Worm (Caenorhabditis elegans) whole organism, L3 larva: ENCODE results near the gene sshk-1.

Source experiments
- R02D3.7 ChIP-seq: fragments of 150-350 bp; optimal IDR thresholded peaks from 2 replicates; lab custom pipeline; 2014; ENCODE audit warnings: missing biosample characterization, missing genetic modification characterization
- ZK546.5 ChIP-seq: sonication (generic microtip); optimal IDR thresholded peaks from 2 replicates; lab custom pipeline; 2017; ENCODE audit warnings: missing biosample characterization, missing genetic modification characterization
- aly-2 ChIP-seq: fragments of 150-350 bp; optimal IDR thresholded peaks from 2 replicates; lab custom pipeline; 2014; ENCODE audit warnings: missing biosample characterization, missing genetic modification characterization
- ama-1 ChIP-seq: fragments of 150-350 bp; optimal IDR thresholded peaks from 2 replicates; lab custom pipeline; 2018
- ceh-16 ChIP-seq: sonication (generic microtip); optimal IDR thresholded peaks from 2 replicates; lab custom pipeline; 2017; ENCODE audit warnings: missing biosample characterization, missing genetic modification characterization
- ceh-28 ChIP-seq: fragments of 150-350 bp; optimal IDR thresholded peaks from 2 replicates; lab custom pipeline; 2014; ENCODE audit warnings: missing biosample characterization, missing genetic modification reagents, missing genetic modification characterization
- ceh-82 ChIP-seq: fragments of 150-350 bp; optimal IDR thresholded peaks from 2 replicates; lab custom pipeline; 2014; ENCODE audit warnings: missing biosample characterization, missing genetic modification characterization
- ceh-9 ChIP-seq: sonication (generic microtip); optimal IDR thresholded peaks from 2 replicates; lab custom pipeline; 2018; ENCODE audit warnings: missing biosample characterization, missing genetic modification characterization
- daf-12 ChIP-seq: fragments of 150-350 bp; optimal IDR thresholded peaks from 2 replicates; lab custom pipeline; 2014; ENCODE audit warnings: missing biosample characterization, missing genetic modification reagents, missing genetic modification characterization
- egl-27 ChIP-seq: sonication (generic microtip); optimal IDR thresholded peaks from 4 replicates; lab custom pipeline; 2017; ENCODE audit warnings: missing biosample characterization, missing genetic modification reagents, missing genetic modification characterization
- egl-5 ChIP-seq: fragments of 150-350 bp; optimal IDR thresholded peaks from 2 replicates; lab custom pipeline; 2017; ENCODE audit warnings: missing biosample characterization, missing genetic modification reagents, missing genetic modification characterization, inconsistent platforms
- elt-1 ChIP-seq: fragments of 150-350 bp; optimal IDR thresholded peaks from 2 replicates; lab custom pipeline; 2014; ENCODE audit warnings: missing biosample characterization, missing genetic modification characterization
- elt-2 ChIP-seq: sonication (generic microtip); optimal IDR thresholded peaks from 2 replicates; lab custom pipeline; 2016; ENCODE audit warnings: missing genetic modification reagents, mild to moderate bottlenecking, missing genetic modification characterization, missing compliant biosample characterization
- elt-3 ChIP-seq, 3 experiments: fragments of 150-350 bp in 1 of 3; sonication (generic microtip) in 2 of 3; optimal IDR thresholded peaks; 2 replicates in 2 of 3; 4 replicates in 1 of 3; lab custom pipeline; 2014 to 2017; ENCODE audit warnings: missing biosample characterization in 3 of 3, missing genetic modification characterization in 3 of 3
- eor-1 ChIP-seq, 2 experiments: fragments of 150-350 bp; optimal IDR thresholded peaks; 2 replicates each; lab custom pipeline; 2014 to 2018; ENCODE audit warnings: missing biosample characterization in 2 of 2, missing genetic modification characterization in 2 of 2
- fkh-10 ChIP-seq: sonication (generic microtip); optimal IDR thresholded peaks from 2 replicates; lab custom pipeline; 2017; ENCODE audit warnings: missing biosample characterization, missing genetic modification reagents, missing genetic modification characterization
- fkh-2 ChIP-seq: fragments of 150-350 bp; optimal IDR thresholded peaks from 2 replicates; lab custom pipeline; 2014; ENCODE audit warnings: missing biosample characterization, missing genetic modification reagents, missing genetic modification characterization
- fos-1 ChIP-seq: fragments of 150-350 bp; optimal IDR thresholded peaks from 2 replicates; lab custom pipeline; 2014; ENCODE audit warnings: missing biosample characterization, missing genetic modification characterization
- hmg-11 ChIP-seq: sonication (generic microtip); optimal IDR thresholded peaks from 2 replicates; lab custom pipeline; 2016; ENCODE audit warnings: missing genetic modification characterization, missing compliant biosample characterization
- jun-1 ChIP-seq: fragments of 150-350 bp; optimal IDR thresholded peaks from 2 replicates; lab custom pipeline; 2014; ENCODE audit warnings: missing biosample characterization, missing genetic modification reagents, missing genetic modification characterization
- lin-15B ChIP-seq: fragments of 150-350 bp; optimal IDR thresholded peaks from 2 replicates; lab custom pipeline; 2014; ENCODE audit warnings: missing biosample characterization, missing genetic modification characterization
- lin-39 ChIP-seq: fragments of 150-350 bp; optimal IDR thresholded peaks from 2 replicates; lab custom pipeline; 2018; ENCODE audit warnings: missing biosample characterization, missing genetic modification reagents, missing genetic modification characterization
- lsy-12 ChIP-seq: sonication (generic microtip); optimal IDR thresholded peaks from 2 replicates; lab custom pipeline; 2016; ENCODE audit warnings: mild to moderate bottlenecking, missing genetic modification characterization, missing compliant biosample characterization
- mdl-1 ChIP-seq: fragments of 150-350 bp; optimal IDR thresholded peaks from 2 replicates; lab custom pipeline; 2014; ENCODE audit warnings: missing biosample characterization, missing genetic modification characterization
- mml-1 ChIP-seq: fragments of 150-350 bp; sonication (generic microtip); optimal IDR thresholded peaks from 3 replicates; lab custom pipeline; 2014; ENCODE audit warnings: missing biosample characterization, missing genetic modification characterization
- nfya-1 ChIP-seq: sonication (generic microtip); optimal IDR thresholded peaks from 2 replicates; lab custom pipeline; 2017; ENCODE audit warnings: missing genetic modification characterization, mild to moderate bottlenecking, missing compliant biosample characterization, antibody characterized with exemption, moderate library complexity; ENCODE audit not compliant: insufficient read depth
- nhr-11 ChIP-seq: fragments of 150-350 bp; optimal IDR thresholded peaks from 2 replicates; lab custom pipeline; 2014; ENCODE audit warnings: missing biosample characterization, missing genetic modification characterization
- nhr-12 ChIP-seq: fragments of 150-350 bp; optimal IDR thresholded peaks from 2 replicates; lab custom pipeline; 2014; ENCODE audit warnings: missing biosample characterization, missing genetic modification characterization
- nhr-23 ChIP-seq: fragments of 150-350 bp; optimal IDR thresholded peaks from 2 replicates; lab custom pipeline; 2014; ENCODE audit warnings: missing biosample characterization, missing genetic modification reagents, missing genetic modification characterization
- nhr-237 ChIP-seq: fragments of 150-350 bp; optimal IDR thresholded peaks from 2 replicates; lab custom pipeline; 2014; ENCODE audit warnings: missing biosample characterization, missing genetic modification characterization
- nhr-25 ChIP-seq: sonication (generic microtip); optimal IDR thresholded peaks from 2 replicates; lab custom pipeline; 2017; ENCODE audit warnings: missing biosample characterization, missing genetic modification characterization
- nhr-28 ChIP-seq: fragments of 150-350 bp; optimal IDR thresholded peaks from 2 replicates; lab custom pipeline; 2014; ENCODE audit warnings: missing biosample characterization, missing genetic modification characterization
- nhr-43 ChIP-seq: sonication (generic microtip); optimal IDR thresholded peaks from 2 replicates; lab custom pipeline; 2016; ENCODE audit warnings: mild to moderate bottlenecking, missing genetic modification characterization, missing compliant biosample characterization; ENCODE audit not compliant: poor library complexity, severe bottlenecking
- nhr-67 ChIP-seq: fragments of 150-350 bp; optimal IDR thresholded peaks from 2 replicates; lab custom pipeline; 2014; ENCODE audit warnings: missing biosample characterization, missing genetic modification characterization
- nhr-76 ChIP-seq: fragments of 150-350 bp; sonication (generic microtip); optimal IDR thresholded peaks from 5 replicates; lab custom pipeline; 2014; ENCODE audit warnings: missing biosample characterization, missing genetic modification characterization
- nhr-77 ChIP-seq: fragments of 150-350 bp; optimal IDR thresholded peaks from 2 replicates; lab custom pipeline; 2014; ENCODE audit warnings: missing biosample characterization, missing genetic modification characterization
- pha-4 ChIP-seq: fragments of 150-350 bp; optimal IDR thresholded peaks from 2 replicates; lab custom pipeline; 2014; ENCODE audit warnings: missing biosample characterization, missing genetic modification reagents, missing genetic modification characterization
- pqm-1 ChIP-seq: fragments of 150-350 bp; optimal IDR thresholded peaks from 2 replicates; lab custom pipeline; 2017; ENCODE audit warnings: missing biosample characterization, missing genetic modification characterization, inconsistent platforms
- sea-2 ChIP-seq: fragments of 150-350 bp; sonication (generic microtip); optimal IDR thresholded peaks from 4 replicates; lab custom pipeline; 2014; ENCODE audit warnings: missing biosample characterization, missing genetic modification reagents, missing genetic modification characterization
- skn-1 ChIP-seq: fragments of 150-350 bp; optimal IDR thresholded peaks from 2 replicates; lab custom pipeline; 2014; ENCODE audit warnings: missing biosample characterization, missing genetic modification characterization
- snpc-4 ChIP-seq: fragments of 150-350 bp; optimal IDR thresholded peaks from 2 replicates; lab custom pipeline; 2014; ENCODE audit warnings: missing biosample characterization, missing genetic modification characterization
- tbx-2 ChIP-seq: sonication (generic microtip); optimal IDR thresholded peaks from 2 replicates; lab custom pipeline; 2016; ENCODE audit warnings: mild to moderate bottlenecking, missing genetic modification characterization, missing compliant biosample characterization
- unc-39 ChIP-seq: sonication (generic microtip); optimal IDR thresholded peaks from 4 replicates; lab custom pipeline; 2017; ENCODE audit warnings: missing biosample characterization, missing genetic modification characterization
- unc-62 ChIP-seq: fragments of 150-350 bp; sonication (generic microtip); optimal IDR thresholded peaks from 4 replicates; lab custom pipeline; 2014; ENCODE audit warnings: missing biosample characterization, missing genetic modification reagents, missing genetic modification characterization
- zag-1 ChIP-seq: fragments of 150-350 bp; optimal IDR thresholded peaks from 2 replicates; lab custom pipeline; 2014; ENCODE audit warnings: missing biosample characterization, missing genetic modification characterization
- ztf-11 ChIP-seq: fragments of 150-350 bp; optimal IDR thresholded peaks from 2 replicates; lab custom pipeline; 2014; ENCODE audit warnings: missing biosample characterization, missing genetic modification characterization
- ztf-4 ChIP-seq: fragments of 150-350 bp; optimal IDR thresholded peaks from 2 replicates; lab custom pipeline; 2014; ENCODE audit warnings: missing biosample characterization, missing genetic modification characterization

Gene sshk-1

ce11 chrV:20776761-20777160, 39.2 kb upstream of the sshk-1 start (continued):
- TF ChIP-seq nhr-67 (tag; lab: Kevin White, UChicago) (no peak), ama-1 (lab: Kevin White, UChicago) (peak; percentile 92), ZK546.5 (tag; lab: Kevin White, UChicago) (no peak), nhr-11 (tag; lab: Kevin White, UChicago) (no peak), mml-1 (tag; lab: Kevin White, UChicago) (no peak), fkh-2 (tag; lab: Kevin White, UChicago) (no peak), nhr-25 (no peak), snpc-4 (peak; percentile 59), lin-39 (peak; percentile 71), jun-1 (tag; lab: Kevin White, UChicago) (peak; percentile 80), pha-4 (tag; lab: Kevin White, UChicago) (no peak), ceh-28 (tag; lab: Kevin White, UChicago) (peak; percentile 17), ceh-82 (tag; lab: Kevin White, UChicago) (no peak), hmg-11 (tag; lab: Kevin White, UChicago) (peak; percentile 37), unc-39 (no peak), egl-27 (no peak), sea-2 (GFP tag; lab: Kevin White, UChicago) (no peak), ceh-9 (no peak), fkh-10 (no peak), mdl-1 (tag; lab: Kevin White, UChicago) (peak; percentile 15)
- TF ChIP-seq, all 47 proteins: peak for 12

DNA sequence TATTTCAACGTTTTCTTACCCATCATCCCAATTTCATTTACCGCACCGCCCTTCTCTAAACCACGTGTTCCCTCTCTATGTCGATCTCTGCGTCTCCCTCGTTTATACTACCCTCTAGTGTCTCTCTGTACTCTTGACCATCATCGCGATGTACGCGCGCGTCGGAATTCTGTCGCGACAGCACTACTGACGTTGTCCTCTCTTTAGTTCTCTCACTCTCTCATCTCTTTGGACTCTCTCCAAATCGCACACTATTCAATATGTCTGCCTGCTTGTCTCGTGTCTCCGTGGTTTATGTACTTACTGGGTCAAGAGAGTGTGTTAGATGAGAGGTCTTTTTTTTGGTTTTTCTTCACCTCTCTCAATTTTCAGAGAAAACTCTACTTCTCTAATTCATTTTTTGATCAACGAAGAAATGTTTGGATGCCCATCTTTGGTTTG, 37.7 kb upstream of the sshk-1 start:
- peak; percentile 46 for TF ChIP-seq nhr-76
- peak; percentile 97 for TF ChIP-seq egl-5 (tag; lab: Kevin White, UChicago)
- peak; percentile 3 for TF ChIP-seq daf-12 (tag; lab: Kevin White, UChicago)
- TF ChIP-seq nhr-43: peak; percentile 84
- peak; percentile 76 for TF ChIP-seq egl-27
- peak; percentile 81 for TF ChIP-seq ceh-82 (tag; lab: Kevin White, UChicago)
- TF ChIP-seq zag-1 (tag; lab: Kevin White, UChicago): peak; percentile 36
- TF ChIP-seq nhr-67 (tag; lab: Kevin White, UChicago): no peak
- TF ChIP-seq pqm-1 (tag; lab: Kevin White, UChicago): peak; percentile 84
- peak; percentile 78 for TF ChIP-seq R02D3.7
- TF ChIP-seq nhr-23: peak; percentile 98
- peak; percentile 51 for TF ChIP-seq unc-39
- TF ChIP-seq snpc-4: peak; percentile 76
- TF ChIP-seq skn-1 (tag; lab: Kevin White, UChicago): peak; percentile 91
- no peak for TF ChIP-seq sea-2 (GFP tag; lab: Kevin White, UChicago)
- no peak for TF ChIP-seq ztf-11 (tag; lab: Kevin White, UChicago)
- no peak for TF ChIP-seq aly-2 (tag; lab: Kevin White, UChicago)
- no peak for TF ChIP-seq ceh-9
- TF ChIP-seq elt-1 (tag; lab: Kevin White, UChicago): peak; percentile 67
- TF ChIP-seq mdl-1 (tag; lab: Kevin White, UChicago): peak; percentile 98
- peak; percentile 99 for TF ChIP-seq lin-39
- no peak for TF ChIP-seq ZK546.5 (tag; lab: Kevin White, UChicago)
- TF ChIP-seq elt-2: peak; percentile 85
- TF ChIP-seq lsy-12: peak; percentile 96
- peak; percentile 96 for TF ChIP-seq nhr-25
- TF ChIP-seq fkh-2 (tag; lab: Kevin White, UChicago): peak; percentile 50
- TF ChIP-seq tbx-2 (tag; lab: Kevin White, UChicago): peak; percentile 89
- TF ChIP-seq lin-15B (tag; lab: Kevin White, UChicago): peak; percentile 63
- no peak for TF ChIP-seq nhr-12
- TF ChIP-seq nhr-11 (tag; lab: Kevin White, UChicago): peak; percentile 94
- peak; percentile 86 for TF ChIP-seq ztf-4
- TF ChIP-seq nhr-237 (tag; lab: Kevin White, UChicago): no peak
- peak; percentile 93 for TF ChIP-seq unc-62 (GFP tag; lab: Kevin White, UChicago)
- no peak for TF ChIP-seq nhr-77 (tag; lab: Kevin White, UChicago)
- TF ChIP-seq ceh-16 (tag; lab: Kevin White, UChicago): no peak
- peak in 1 of 2 experiments; percentile 50 for TF ChIP-seq eor-1 (tag; optimal IDR thresholded peaks at IDR 0.05; lab: Kevin White, UChicago)
- TF ChIP-seq ceh-28 (tag; lab: Kevin White, UChicago): peak; percentile 91
- TF ChIP-seq pha-4 (tag; lab: Kevin White, UChicago): no peak
- TF ChIP-seq mml-1 (tag; lab: Kevin White, UChicago): peak; percentile 2
- TF ChIP-seq fkh-10: peak; percentile 81
- TF ChIP-seq fos-1 (tag; lab: Kevin White, UChicago): peak; percentile 54
- TF ChIP-seq nhr-28 (tag; lab: Kevin White, UChicago): no peak
- TF ChIP-seq nfya-1 (tag; lab: Kevin White, UChicago): peak; percentile 95
- peak in 1 of 3 experiments; percentile 33 for TF ChIP-seq elt-3 (tag; optimal IDR thresholded peaks at IDR 0.05; lab: Kevin White, UChicago)
- peak; percentile 96 for TF ChIP-seq jun-1 (tag; lab: Kevin White, UChicago)
- peak; percentile 87 for TF ChIP-seq ama-1 (lab: Kevin White, UChicago)
- TF ChIP-seq hmg-11 (tag; lab: Kevin White, UChicago): peak; percentile 96
- TF ChIP-seq, all 47 proteins: peak for 35
